Worm (Caenorhabditis elegans) whole organism, early embryonic: ENCODE data around the gene R10E11.9.

ENCODE experiments used
- aly-1 ChIP-seq: sonication (generic microtip); optimal IDR thresholded peaks from 2 replicates; lab custom pipeline; 2016; ENCODE audit warnings: missing genetic modification characterization, missing compliant biosample characterization
- ama-1 ChIP-seq: fragments of 150-350 bp; optimal IDR thresholded peaks from 2 replicates; lab custom pipeline; 2014
- ceh-36 ChIP-seq: sonication (generic microtip); optimal IDR thresholded peaks from 2 replicates; lab custom pipeline; 2016; ENCODE audit warnings: missing genetic modification characterization, inconsistent platforms, missing compliant biosample characterization
- flt-1 ChIP-seq: fragments of 200-800 bp; sonication (Bioruptor generic); IDR thresholded peaks from 2 replicates; pipeline ENCODE4 v1.3.6; 2022; ENCODE audit warnings: missing genetic modification characterization, missing compliant biosample characterization
- hnd-1 ChIP-seq: sonication (generic microtip); optimal IDR thresholded peaks from 2 replicates; lab custom pipeline; 2016; ENCODE audit warnings: missing genetic modification characterization, missing compliant biosample characterization
- pes-1 ChIP-seq: fragments of 200-800 bp; sonication (Bioruptor generic); IDR thresholded peaks from 2 replicates; pipeline ENCODE4 v1.3.6; 2022; ENCODE audit warnings: missing genetic modification reagents, missing genetic modification characterization, missing compliant biosample characterization
- tbx-11 ChIP-seq: fragments of 200-800 bp; sonication (Bioruptor generic); IDR thresholded peaks from 2 replicates; pipeline ENCODE4 v1.3.6; 2022; ENCODE audit warnings: missing genetic modification characterization, missing compliant biosample characterization
- tbx-37 ChIP-seq: fragments of 200-800 bp; sonication (Bioruptor generic); conservative IDR thresholded peaks from 2 replicates; pipeline ENCODE4 v1.3.6; 2022; ENCODE audit warnings: missing genetic modification reagents, missing genetic modification characterization, missing compliant biosample characterization

DNA sequence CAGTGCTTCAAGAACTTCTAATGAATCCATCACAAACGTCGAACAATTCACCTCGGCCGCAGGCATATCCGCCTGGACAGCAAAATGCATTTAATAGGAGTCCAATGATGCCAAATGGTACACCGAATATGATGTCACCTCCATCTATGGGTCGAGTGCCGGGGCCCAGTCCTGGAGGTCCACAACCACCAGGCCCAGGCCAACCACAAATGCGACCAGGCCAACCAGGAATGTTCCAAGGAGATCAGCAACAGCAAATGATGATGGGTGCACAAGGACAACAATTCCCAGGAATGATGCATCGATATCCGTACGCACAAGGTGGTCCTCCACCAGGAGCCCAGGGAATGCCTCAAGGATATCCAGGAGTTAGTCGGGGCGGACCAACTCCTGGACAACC is 26.3 kb downstream of the R10E11.9 start:
- TF ChIP-seq tbx-37 (GFP tag; lab: Robert Waterston, UW) (no peak), pes-1 (GFP tag; lab: Robert Waterston, UW) (no peak), ama-1 (lab: Kevin White, UChicago) (no peak), ceh-36 (tag; lab: Kevin White, UChicago) (no peak), flt-1 (GFP tag; lab: Robert Waterston, UW) (no peak), aly-1 (no peak), tbx-11 (no peak), hnd-1 (tag; lab: Kevin White, UChicago) (no peak)
